Fruit fly (Drosophila melanogaster) whole organism, embryonic: ENCODE measurements around the gene pasi2.
A peak's percentile ranks its signal among the peaks of the same experiment; 100 is the strongest.

Source experiments
- CG17328 ChIP-seq: fragments of 200-800 bp; sonication (Bioruptor generic); IDR thresholded peaks from 2 replicates; pipeline ENCODE4 v1.3.6; 2022; ENCODE audit warnings: missing biosample characterization, missing genetic modification characterization
- CG17385 ChIP-seq: fragments of 200-800 bp; sonication (Bioruptor generic); optimal IDR thresholded peaks from 3 replicates; lab custom pipeline; 2018; ENCODE audit warnings: missing biosample characterization, mild to moderate bottlenecking, missing genetic modification characterization
- CG6689 ChIP-seq: fragments of 200-800 bp; sonication (Bioruptor generic); IDR thresholded peaks from 2 replicates; pipeline ENCODE4 v1.3.6; 2022; ENCODE audit warnings: missing biosample characterization, missing genetic modification characterization
- Drgx ChIP-seq: fragments of 200-800 bp; sonication (Bioruptor generic); IDR thresholded peaks from 2 replicates; pipeline ENCODE4 v1.3.6; 2022; ENCODE audit warnings: missing biosample characterization, missing genetic modification characterization
- sens ChIP-seq: fragments of 200-800 bp; sonication (Bioruptor generic); peaks from one replicate; lab custom pipeline; 2016; ENCODE audit warnings: missing biosample characterization, missing genetic modification characterization

Gene pasi2

dm6 chr3R:9385987-9386386 lies 51.0 kb downstream of the pasi2 start:
- TF ChIP-seq CG17385 (GFP tag; lab: Kevin White, UChicago), result no peak
- 0 out of 2 replicates have a peak, but pooled peaks have one; percentile 12 for TF ChIP-seq CG6689
- TF ChIP-seq CG17328, result peak; percentile 22; the same call in 1 of the 2 replicates
- TF ChIP-seq sens (GFP tag; lab: Kevin White, UChicago), result peak; percentile 38
- TF ChIP-seq Drgx, result peak; percentile 47
